Worm (Caenorhabditis elegans): ENCODE data around the gene C15B12.8.

- TF ChIP-seq fkh-3 (tag; optimal IDR thresholded peaks at IDR 0.05) (no peak), dpl-1 (GFP tag; optimal IDR thresholded peaks at IDR 0.05) (no peak), ceh-27 (GFP tag; optimal IDR thresholded peaks at IDR 0.05) (no peak), F22D6.2 (tag; optimal IDR thresholded peaks at IDR 0.05) (no peak), nfya-1 (tag; optimal IDR thresholded peaks at IDR 0.05; ENCODE audit: borderline replicate concordance, insufficient read depth) (no peak), die-1 (tag; optimal IDR thresholded peaks at IDR 0.05) (no peak), snpc-1.1 (tag; optimal IDR thresholded peaks at IDR 0.05; ENCODE audit: insufficient read depth) (no peak), F37B4.10 (GFP tag; IDR thresholded peaks at IDR 0.05) (no peak), unc-62 (GFP tag; optimal IDR thresholded peaks at IDR 0.05) (no peak), ceh-79 (tag; optimal IDR thresholded peaks at IDR 0.05) (no peak)
These were observed 10.7 kb downstream of the C15B12.8 start, which contains the start of gene gar-1 for ce11 chrX:6484780-6485179.

Measured in whole organism, young adult.